Worm (Caenorhabditis elegans): ENCODE results near the gene F52H2.1.

DNA sequence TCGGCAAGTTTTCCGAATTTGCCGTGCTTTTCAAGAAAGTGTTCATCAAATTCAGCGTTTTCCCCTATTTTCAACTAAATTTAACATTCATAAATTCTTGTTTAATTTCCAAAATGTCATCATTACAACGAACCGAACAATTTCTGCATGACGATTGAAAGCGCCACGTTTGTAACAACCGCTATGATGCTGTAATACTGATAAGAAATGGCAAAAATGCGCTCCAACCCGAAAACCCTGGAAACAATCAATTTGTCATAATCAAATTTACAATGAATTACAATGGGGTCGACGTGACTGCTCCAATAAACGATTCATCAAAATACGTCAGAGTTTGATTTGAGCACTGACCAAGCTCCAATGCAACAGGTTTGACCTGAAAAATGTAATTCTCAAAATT lies 28.3 kb upstream of the F52H2.1 start:
- no peak for TF ChIP-seq nhr-11 (tag; optimal IDR thresholded peaks at IDR 0.05)
- TF ChIP-seq ceh-14 (tag; optimal IDR thresholded peaks at IDR 0.05): no peak
- no peak for TF ChIP-seq hlh-8 (tag; optimal IDR thresholded peaks at IDR 0.05)
- no peak for TF ChIP-seq rnt-1 (tag; optimal IDR thresholded peaks at IDR 0.05)
- TF ChIP-seq elt-2 (tag; optimal IDR thresholded peaks at IDR 0.05): no peak
- TF ChIP-seq odd-2 (tag; optimal IDR thresholded peaks at IDR 0.05): no peak
